Worm (Caenorhabditis elegans): ENCODE data around the gene cgh-1.
A peak's percentile ranks its signal among the peaks of the same experiment; 100 is the strongest.

Gene cgh-1

ce11 chrIII:7494850-7495314, 2.8 kb downstream of the cgh-1 start (continued):
- TF ChIP-seq die-1 (tag; optimal IDR thresholded peaks at IDR 0.05) (peak; percentile 30), xnd-1 (tag; optimal IDR thresholded peaks at IDR 0.05) (peak; percentile 44), D2030.7 (GFP tag; IDR thresholded peaks at IDR 0.05) (peak; percentile 30; the same call in 1 of the 2 replicates), nhr-90 (tag; optimal IDR thresholded peaks at IDR 0.05) (no peak), atf-7 (tag; optimal IDR thresholded peaks at IDR 0.05) (peak; percentile 78), cebp-1 (GFP tag; IDR thresholded peaks at IDR 0.05) (no peak), cebp-1 (tag; optimal IDR thresholded peaks at IDR 0.05) (peak; percentile 45), lsl-1 (GFP tag; optimal IDR thresholded peaks at IDR 0.05) (peak; percentile 6), ceh-27 (GFP tag; optimal IDR thresholded peaks at IDR 0.05) (peak; percentile 36), hmg-20 (GFP tag; IDR thresholded peaks at IDR 0.05) (peak; percentile 37; the same call in 1 of the 2 replicates), T07F8.4 (tag; optimal IDR thresholded peaks at IDR 0.05) (no peak), madf-3 (GFP tag; IDR thresholded peaks at IDR 0.05) (peak; percentile 87), zfh-2 (GFP tag; conservative IDR thresholded peaks at IDR 0.05) (no peak), ztf-25 (GFP tag; IDR thresholded peaks at IDR 0.05) (peak; percentile 54; the same call in 1 of the 2 replicates), nhr-80 (tag; optimal IDR thresholded peaks at IDR 0.05) (no peak), nfyb-1 (GFP tag; IDR thresholded peaks at IDR 0.05) (peak; percentile 68; the same call in 1 of the 2 replicates), dox-1 (GFP tag; IDR thresholded peaks at IDR 0.05) (peak; percentile 48; the same call in 1 of the 2 replicates), rec-8 (tag; optimal IDR thresholded peaks at IDR 0.05) (peak; percentile 6 to 50), lsy-27 (tag; optimal IDR thresholded peaks at IDR 0.05; ENCODE audit: borderline replicate concordance, insufficient read depth) (no peak), nhr-27 (tag; optimal IDR thresholded peaks at IDR 0.05) (peak; percentile 81), ztf-28 (GFP tag; IDR thresholded peaks at IDR 0.05) (no peak), unc-130 (GFP tag; optimal IDR thresholded peaks at IDR 0.05) (peak; percentile 56), B0019.2 (GFP tag; conservative IDR thresholded peaks at IDR 0.05) (no peak), lin-35 (GFP tag; optimal IDR thresholded peaks at IDR 0.05) (peak in 2 of 3 experiments; percentile 33 to 49), rpc-1 (optimal IDR thresholded peaks at IDR 0.05) (no peak), rpc-1 (tag; optimal IDR thresholded peaks at IDR 0.05) (no peak), tbx-9 (tag; optimal IDR thresholded peaks at IDR 0.05; ENCODE audit: borderline replicate concordance) (peak; percentile 94), ama-1 (optimal IDR thresholded peaks at IDR 0.05) (no peak), ama-1 (GFP tag; optimal IDR thresholded peaks at IDR 0.05) (peak; percentile 53 to 90), ztf-6 (GFP tag; IDR thresholded peaks at IDR 0.05) (no peak), ztf-3 (GFP tag; optimal IDR thresholded peaks at IDR 0.05) (no peak), hlh-12 (tag; optimal IDR thresholded peaks at IDR 0.05) (peak; percentile 44), K11D2.4 (GFP tag; IDR thresholded peaks at IDR 0.05) (no peak), ztf-18 (tag; optimal IDR thresholded peaks at IDR 0.05) (no peak), tlf-1 (GFP tag; optimal IDR thresholded peaks at IDR 0.05) (peak; percentile 73), F57A8.1 (GFP tag; optimal IDR thresholded peaks at IDR 0.05) (no peak), F39B2.1 (GFP tag; IDR thresholded peaks at IDR 0.05) (peak; percentile 70), ceh-79 (tag; optimal IDR thresholded peaks at IDR 0.05) (peak; percentile 94)

- no peak for TF ChIP-seq let-607 (tag; optimal IDR thresholded peaks at IDR 0.05)
- TF ChIP-seq fkh-3 (tag; optimal IDR thresholded peaks at IDR 0.05) = no peak
- no peak for TF ChIP-seq ceh-79 (tag; optimal IDR thresholded peaks at IDR 0.05)
- no peak for TF ChIP-seq K12H6.12 (tag; optimal IDR thresholded peaks at IDR 0.05)
Measured at ce11 chrIII:7491931-7492330, 5.7 kb downstream of the cgh-1 start.
